Fruit fly (Drosophila melanogaster) whole organism, embryonic: ENCODE measurements around the gene mTor.

Experiments
- CG13624 ChIP-seq: fragments of 200-800 bp; sonication (Bioruptor generic); optimal IDR thresholded peaks from 2 replicates; lab custom pipeline; 2016; ENCODE audit warnings: missing biosample characterization, missing genetic modification characterization
- CG30431 ChIP-seq: fragments of 200-800 bp; sonication (Bioruptor generic); optimal IDR thresholded peaks from 2 replicates; lab custom pipeline; 2017; ENCODE audit warnings: missing biosample characterization, missing genetic modification characterization
- CG4282 ChIP-seq: fragments of 200-800 bp; sonication (Bioruptor generic); optimal IDR thresholded peaks from 2 replicates; lab custom pipeline; 2016; ENCODE audit warnings: missing biosample characterization, missing genetic modification characterization
- CG8359 ChIP-seq: fragments of 200-800 bp; sonication (Bioruptor generic); optimal IDR thresholded peaks from 2 replicates; lab custom pipeline; 2017; ENCODE audit warnings: missing biosample characterization, mild to moderate bottlenecking, missing genetic modification characterization, borderline replicate concordance
- HLH54F ChIP-seq: fragments of 200-800 bp; sonication (Bioruptor generic); optimal IDR thresholded peaks from 3 replicates; lab custom pipeline; 2016; ENCODE audit warnings: missing biosample characterization, missing genetic modification characterization
- MESR4 ChIP-seq: fragments of 200-800 bp; sonication (Bioruptor generic); optimal IDR thresholded peaks from 2 replicates; lab custom pipeline; 2018; ENCODE audit warnings: missing biosample characterization, mild to moderate bottlenecking, missing genetic modification characterization, moderate library complexity
- bcd ChIP-seq: fragments of 200-800 bp; sonication (Bioruptor generic); optimal IDR thresholded peaks from 2 replicates; lab custom pipeline; 2017; ENCODE audit warnings: missing biosample characterization, mild to moderate bottlenecking, missing genetic modification characterization
- crc ChIP-seq: fragments of 200-800 bp; sonication (Bioruptor generic); optimal IDR thresholded peaks from 2 replicates; lab custom pipeline; 2016; ENCODE audit warnings: missing biosample characterization, missing genetic modification characterization
- her ChIP-seq: fragments of 200-800 bp; sonication (Bioruptor generic); optimal IDR thresholded peaks from 2 replicates; lab custom pipeline; 2016; ENCODE audit warnings: missing biosample characterization, missing genetic modification characterization

DNA sequence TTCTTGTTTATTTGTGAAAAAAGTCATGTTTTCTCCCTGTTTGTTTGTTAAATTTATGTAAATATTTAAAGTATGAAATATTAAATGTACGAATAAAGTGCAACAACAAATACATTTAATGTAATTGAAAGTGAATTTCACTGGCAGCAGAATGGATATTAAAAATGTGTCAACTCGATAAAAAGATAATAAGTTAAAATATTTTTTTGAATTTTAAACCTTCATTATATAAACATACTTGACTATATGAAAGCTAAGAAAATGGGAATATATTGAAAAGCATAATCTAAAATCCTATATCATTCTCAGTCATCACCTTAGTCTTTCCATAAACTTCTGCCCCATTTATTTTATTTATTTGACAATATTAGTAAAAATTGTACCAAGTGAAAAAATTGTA is 25.8 kb upstream of the mTor start, which contains the start of gene Vha68-3:
- TF ChIP-seq her (GFP tag; lab: Kevin White, UChicago) = no peak
- no peak for TF ChIP-seq CG30431
- TF ChIP-seq bcd (GFP tag; lab: Kevin White, UChicago) = no peak
- TF ChIP-seq HLH54F (GFP tag; lab: Kevin White, UChicago) = no peak
- TF ChIP-seq MESR4 = no peak
- no peak for TF ChIP-seq CG8359
- TF ChIP-seq crc = no peak
- TF ChIP-seq CG13624 (GFP tag; lab: Kevin White, UChicago) = no peak
- TF ChIP-seq CG4282 (GFP tag; lab: Kevin White, UChicago) = no peak
